Worm (Caenorhabditis elegans) whole organism, midembryonic: ENCODE measurements around the gene F26F2.13.

Experiments used
- T22C8.4 ChIP-seq: fragments of 200-800 bp; sonication (Bioruptor generic); IDR thresholded peaks from 2 replicates; pipeline ENCODE4 v1.3.6; 2022; ENCODE audit warnings: missing genetic modification characterization, missing compliant biosample characterization
- cog-1 ChIP-seq: sonication (generic microtip); optimal IDR thresholded peaks from 2 replicates; lab custom pipeline; 2016; ENCODE audit warnings: missing genetic modification characterization, missing compliant biosample characterization
- flt-1 ChIP-seq: fragments of 200-800 bp; sonication (Bioruptor generic); IDR thresholded peaks from 2 replicates; pipeline ENCODE4 v1.3.6; 2022; ENCODE audit warnings: missing genetic modification characterization, missing compliant biosample characterization
- klf-2 ChIP-seq: fragments of 200-800 bp; sonication (Bioruptor generic); conservative IDR thresholded peaks from 2 replicates; pipeline ENCODE4 v1.3.6; 2022; ENCODE audit warnings: missing genetic modification reagents, missing genetic modification characterization, missing compliant biosample characterization
- med-1 ChIP-seq: sonication (generic microtip); optimal IDR thresholded peaks from 2 replicates; lab custom pipeline; 2017; ENCODE audit warnings: missing genetic modification characterization, mild to moderate bottlenecking, missing compliant biosample characterization, antibody characterized with exemption, missing genetic modification reagents; ENCODE audit not compliant: insufficient read depth
- ref-1 ChIP-seq: fragments of 200-800 bp; sonication (Bioruptor generic); conservative IDR thresholded peaks from 2 replicates; pipeline ENCODE4 v1.3.6; 2022; ENCODE audit warnings: missing genetic modification reagents, missing genetic modification characterization, missing compliant biosample characterization
- tab-1 ChIP-seq: fragments of 200-800 bp; sonication (Bioruptor generic); IDR thresholded peaks from 2 replicates; pipeline ENCODE4 v1.3.6; 2022; ENCODE audit warnings: missing genetic modification characterization, missing compliant biosample characterization

ce11 chrV:20527493-20527892 lies 36.7 kb upstream of the F26F2.13 start, which contains the start of gene Y38H6C.13:
- no peak for TF ChIP-seq T22C8.4
- no peak for TF ChIP-seq tab-1 (GFP tag; lab: Robert Waterston, UW)
- TF ChIP-seq flt-1 = no peak
- TF ChIP-seq cog-1 (tag; lab: Kevin White, UChicago) = no peak
- TF ChIP-seq med-1 (GFP tag; lab: Kevin White, UChicago) = no peak
- TF ChIP-seq klf-2 (GFP tag; lab: Robert Waterston, UW) = no peak
- no peak for TF ChIP-seq ref-1 (GFP tag; lab: Robert Waterston, UW)
